Fruit fly (Drosophila melanogaster) whole organism, embryonic: Measurements from ENCODE around the gene Mekk1.

Experiments
- Atf3 ChIP-seq: fragments of 200-800 bp; sonication (Bioruptor generic); optimal IDR thresholded peaks from 3 replicates; lab custom pipeline; 2016; ENCODE audit warnings: missing biosample characterization, missing genetic modification characterization
- Bdp1 ChIP-seq: fragments of 200-800 bp; sonication (Bioruptor generic); optimal IDR thresholded peaks from 3 replicates; lab custom pipeline; 2016; ENCODE audit warnings: missing biosample characterization, missing genetic modification characterization
- Bteb2 ChIP-seq: fragments of 200-800 bp; sonication (Bioruptor generic); optimal IDR thresholded peaks from 2 replicates; lab custom pipeline; 2016; ENCODE audit warnings: missing biosample characterization, missing genetic modification characterization
- CG10147 ChIP-seq: fragments of 200-800 bp; sonication (Bioruptor generic); optimal IDR thresholded peaks from 2 replicates; lab custom pipeline; 2019; ENCODE audit warnings: missing biosample characterization, mild to moderate bottlenecking, missing genetic modification characterization, moderate library complexity
- CG10321 ChIP-seq: fragments of 200-800 bp; sonication (Bioruptor generic); IDR thresholded peaks from 2 replicates; pipeline ENCODE4 v1.3.6; 2022; ENCODE audit warnings: missing biosample characterization, missing genetic modification characterization
- CG10366 ChIP-seq: fragments of 200-800 bp; sonication (Bioruptor generic); IDR thresholded peaks from 2 replicates; pipeline ENCODE4 v1.3.6; 2022; ENCODE audit warnings: missing biosample characterization, missing genetic modification characterization
- CG10462 ChIP-seq: fragments of 200-800 bp; sonication (Bioruptor generic); optimal IDR thresholded peaks from 2 replicates; lab custom pipeline; 2016; ENCODE audit warnings: missing biosample characterization, missing genetic modification characterization
- CG14965 ChIP-seq: fragments of 200-800 bp; sonication (Bioruptor generic); optimal IDR thresholded peaks from 2 replicates; lab custom pipeline; 2016; ENCODE audit warnings: missing biosample characterization, missing genetic modification characterization, borderline replicate concordance
- CG17361 ChIP-seq: fragments of 200-800 bp; sonication (Bioruptor generic); IDR thresholded peaks from 3 replicates; pipeline ENCODE4 v1.3.6; 2022; ENCODE audit warnings: missing biosample characterization, missing genetic modification characterization
- CG17385 ChIP-seq: fragments of 200-800 bp; sonication (Bioruptor generic); optimal IDR thresholded peaks from 3 replicates; lab custom pipeline; 2018; ENCODE audit warnings: missing biosample characterization, mild to moderate bottlenecking, missing genetic modification characterization
- CG18599 ChIP-seq: fragments of 200-800 bp; sonication (Bioruptor generic); optimal IDR thresholded peaks from 3 replicates; lab custom pipeline; 2017; ENCODE audit warnings: missing biosample characterization, missing genetic modification characterization, mild to moderate bottlenecking, moderate library complexity, missing genetic modification reagents
- CG30403 ChIP-seq: fragments of 200-800 bp; sonication (Bioruptor generic); optimal IDR thresholded peaks from 3 replicates; lab custom pipeline; 2016; ENCODE audit warnings: missing biosample characterization, missing genetic modification characterization
- CG31224 ChIP-seq: fragments of 200-800 bp; sonication (Bioruptor generic); IDR thresholded peaks from 2 replicates; pipeline ENCODE4 v1.3.6; 2022; ENCODE audit warnings: missing biosample characterization, missing genetic modification characterization
- CG31441 ChIP-seq: fragments of 200-800 bp; sonication (Bioruptor generic); IDR thresholded peaks from 2 replicates; pipeline ENCODE4 v1.3.6; 2022; ENCODE audit warnings: missing biosample characterization, missing genetic modification characterization
- CG4360 ChIP-seq: fragments of 200-800 bp; sonication (Bioruptor generic); IDR thresholded peaks from 2 replicates; pipeline ENCODE4 v1.3.6; 2022; ENCODE audit warnings: missing biosample characterization, missing genetic modification characterization
- CG4617 ChIP-seq: fragments of 200-800 bp; sonication (Bioruptor generic); optimal IDR thresholded peaks from 3 replicates; lab custom pipeline; 2016; ENCODE audit warnings: missing biosample characterization, missing genetic modification characterization, borderline replicate concordance
- CG4820 ChIP-seq: fragments of 200-800 bp; sonication (Bioruptor generic); optimal IDR thresholded peaks from 3 replicates; lab custom pipeline; 2016; ENCODE audit warnings: missing biosample characterization, missing genetic modification characterization
- CG6683 ChIP-seq: fragments of 200-800 bp; sonication (Bioruptor generic); optimal IDR thresholded peaks from 2 replicates; lab custom pipeline; 2017; ENCODE audit warnings: missing biosample characterization, mild to moderate bottlenecking, missing genetic modification characterization, missing genetic modification reagents
- CG6689 ChIP-seq: fragments of 200-800 bp; sonication (Bioruptor generic); IDR thresholded peaks from 2 replicates; pipeline ENCODE4 v1.3.6; 2022; ENCODE audit warnings: missing biosample characterization, missing genetic modification characterization
- CG8388 ChIP-seq: fragments of 200-800 bp; sonication (Bioruptor generic); optimal IDR thresholded peaks from 2 replicates; lab custom pipeline; 2019; ENCODE audit warnings: missing biosample characterization, mild to moderate bottlenecking, missing genetic modification characterization, moderate library complexity
- CG9215 ChIP-seq: fragments of 200-800 bp; sonication (Bioruptor generic); IDR thresholded peaks from 2 replicates; pipeline ENCODE4 v1.3.6; 2022; ENCODE audit warnings: missing biosample characterization, missing genetic modification characterization
- CHES-1-like ChIP-seq: fragments of 200-800 bp; sonication (Bioruptor generic); optimal IDR thresholded peaks from 2 replicates; lab custom pipeline; 2016; ENCODE audit warnings: missing biosample characterization, missing genetic modification characterization
- Chrac-16 ChIP-seq: fragments of 200-800 bp; sonication (Bioruptor generic); optimal IDR thresholded peaks from 3 replicates; lab custom pipeline; 2016; ENCODE audit warnings: missing biosample characterization, missing genetic modification characterization
- Dbx ChIP-seq: fragments of 200-800 bp; sonication (Bioruptor generic); IDR thresholded peaks from 3 replicates; pipeline ENCODE4 v1.3.6; 2022; ENCODE audit warnings: missing biosample characterization, missing genetic modification characterization
- Dll ChIP-seq: fragments of 200-800 bp; sonication (Bioruptor generic); IDR thresholded peaks from 4 replicates; pipeline ENCODE4 v1.3.6; 2022; ENCODE audit warnings: missing biosample characterization, missing genetic modification characterization; ENCODE audit not compliant: partially characterized antibody
- E2f1 ChIP-seq: fragments of 200-800 bp; sonication (Bioruptor generic); IDR thresholded peaks from 2 replicates; pipeline ENCODE4 v1.3.6; 2022; ENCODE audit warnings: missing biosample characterization, missing genetic modification characterization
- E2f2 ChIP-seq: fragments of 200-800 bp; sonication (Bioruptor generic); IDR thresholded peaks from 2 replicates; pipeline ENCODE4 v1.3.6; 2022; ENCODE audit warnings: missing biosample characterization, missing genetic modification characterization
- Gug ChIP-seq: fragments of 200-800 bp; sonication (Bioruptor generic); IDR thresholded peaks from 4 replicates; pipeline ENCODE4 v1.3.6; 2022; ENCODE audit warnings: missing biosample characterization, missing genetic modification characterization
- H2.0 ChIP-seq: fragments of 200-800 bp; sonication (Bioruptor generic); IDR thresholded peaks from 2 replicates; pipeline ENCODE4 v1.3.6; 2022; ENCODE audit warnings: missing biosample characterization, missing genetic modification characterization
- Hey ChIP-seq: fragments of 200-800 bp; sonication (Bioruptor generic); optimal IDR thresholded peaks from 3 replicates; lab custom pipeline; 2018; ENCODE audit warnings: missing biosample characterization, mild to moderate bottlenecking, missing genetic modification characterization
- Lpt ChIP-seq: fragments of >200 bp; optimal IDR thresholded peaks from 2 replicates; lab custom pipeline; 2018; ENCODE audit warnings: missing biosample characterization, missing genetic modification characterization
- Nf-YA ChIP-seq: fragments of 200-800 bp; sonication (Bioruptor generic); IDR thresholded peaks from 2 replicates; pipeline ENCODE4 v1.3.6; 2022; ENCODE audit warnings: missing biosample characterization, missing genetic modification characterization
- ase ChIP-seq: fragments of 200-800 bp; sonication (Bioruptor generic); IDR thresholded peaks from 3 replicates; pipeline ENCODE4 v1.3.6; 2022; ENCODE audit warnings: missing biosample characterization, missing genetic modification characterization
- dimm ChIP-seq: fragments of 200-800 bp; sonication (Bioruptor generic); IDR thresholded peaks from 2 replicates; pipeline ENCODE4 v1.3.6; 2022; ENCODE audit warnings: missing biosample characterization, missing genetic modification characterization
- emc ChIP-seq: fragments of 200-800 bp; sonication (Bioruptor generic); optimal IDR thresholded peaks from 2 replicates; lab custom pipeline; 2016; ENCODE audit warnings: missing biosample characterization, missing genetic modification characterization
- fd64A ChIP-seq: fragments of 200-800 bp; sonication (Bioruptor generic); optimal IDR thresholded peaks from 3 replicates; lab custom pipeline; 2018; ENCODE audit warnings: missing biosample characterization, mild to moderate bottlenecking, missing genetic modification characterization
- gcm ChIP-seq: fragments of 200-800 bp; sonication (Bioruptor generic); optimal IDR thresholded peaks from 2 replicates; lab custom pipeline; 2019; ENCODE audit warnings: missing biosample characterization, mild to moderate bottlenecking, missing genetic modification characterization, moderate library complexity
- ham ChIP-seq: fragments of 200-800 bp; sonication (Bioruptor generic); IDR thresholded peaks from 2 replicates; pipeline ENCODE4 v1.3.6; 2022; ENCODE audit warnings: missing biosample characterization, missing genetic modification characterization
- hb ChIP-seq: fragments of 200-800 bp; sonication (Bioruptor generic); IDR thresholded peaks from 3 replicates; pipeline ENCODE4 v1.3.6; 2022; ENCODE audit warnings: missing biosample characterization, missing genetic modification characterization; ENCODE audit not compliant: partially characterized antibody
- inv ChIP-seq: fragments of 200-800 bp; sonication (Bioruptor generic); IDR thresholded peaks from 2 replicates; pipeline ENCODE4 v1.3.6; 2022; ENCODE audit warnings: missing biosample characterization, missing genetic modification characterization; ENCODE audit not compliant: partially characterized antibody
- kni ChIP-seq: fragments of 200-800 bp; sonication (Bioruptor generic); optimal IDR thresholded peaks from 3 replicates; lab custom pipeline; 2017; ENCODE audit warnings: mild to moderate bottlenecking, missing biosample characterization, missing genetic modification reagents, missing genetic modification characterization
- phol ChIP-seq: fragments of 200-800 bp; sonication (Bioruptor generic); optimal IDR thresholded peaks from 3 replicates; lab custom pipeline; 2018; ENCODE audit warnings: missing biosample characterization, mild to moderate bottlenecking, missing genetic modification characterization, moderate library complexity
- salm ChIP-seq: fragments of 200-800 bp; sonication (Bioruptor generic); optimal IDR thresholded peaks from 2 replicates; lab custom pipeline; 2018; ENCODE audit warnings: missing biosample characterization, mild to moderate bottlenecking, missing genetic modification characterization
- sd ChIP-seq: fragments of 200-800 bp; sonication (Bioruptor generic); optimal IDR thresholded peaks from 3 replicates; lab custom pipeline; 2018; ENCODE audit warnings: missing biosample characterization, mild to moderate bottlenecking, missing genetic modification characterization, moderate library complexity
- sima ChIP-seq: fragments of 200-800 bp; sonication (Bioruptor generic); optimal IDR thresholded peaks from 2 replicates; lab custom pipeline; 2016; ENCODE audit warnings: missing biosample characterization, missing genetic modification characterization
- so ChIP-seq: fragments of 200-800 bp; sonication (Bioruptor generic); IDR thresholded peaks from 3 replicates; pipeline ENCODE4 v1.3.6; 2022; ENCODE audit warnings: missing biosample characterization, missing genetic modification characterization
- stc ChIP-seq: fragments of 200-800 bp; sonication (Bioruptor generic); IDR thresholded peaks from 2 replicates; pipeline ENCODE4 v1.3.6; 2022; ENCODE audit warnings: missing biosample characterization, missing genetic modification characterization
- sug ChIP-seq: fragments of 200-800 bp; optimal IDR thresholded peaks from 2 replicates; lab custom pipeline; 2019; ENCODE audit warnings: missing biosample characterization, mild to moderate bottlenecking, missing genetic modification characterization, moderate library complexity
- trh ChIP-seq: fragments of 200-800 bp; sonication (Bioruptor generic); optimal IDR thresholded peaks from 2 replicates; lab custom pipeline; 2016; ENCODE audit warnings: missing biosample characterization, missing genetic modification characterization
- zf30C ChIP-seq: fragments of 200-800 bp; sonication (Bioruptor generic); optimal IDR thresholded peaks from 3 replicates; lab custom pipeline; 2018; ENCODE audit warnings: missing biosample characterization, mild to moderate bottlenecking, missing genetic modification characterization

The Mekk1 gene

DNA sequence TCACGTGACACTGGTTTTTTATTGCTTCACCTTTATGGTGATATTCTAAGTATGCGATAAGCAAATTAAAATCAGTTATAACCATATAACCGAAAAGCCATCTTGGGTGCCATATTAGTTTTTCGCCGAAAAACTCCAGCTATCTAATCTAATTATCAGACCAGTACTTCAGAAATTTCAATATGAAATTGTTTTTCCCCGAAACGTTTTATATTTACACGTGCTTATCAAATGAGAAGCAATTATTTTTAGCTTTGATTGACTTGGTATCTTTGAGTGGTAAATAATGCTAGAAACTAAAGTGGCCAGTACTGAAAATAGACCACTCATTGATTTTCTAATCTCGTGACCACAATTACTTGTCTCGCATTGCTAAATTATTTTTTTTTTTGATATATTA is 39.8 kb upstream of the Mekk1 start (continued):
- TF ChIP-seq zf30C (GFP tag; lab: Kevin White, UChicago) (no peak), Bteb2 (GFP tag; lab: Kevin White, UChicago) (no peak), CG10462 (no peak), CG14965 (GFP tag; lab: Kevin White, UChicago) (no peak), sd (tag; lab: Kevin White, UChicago) (peak; percentile 16), sug (peak; percentile 2), emc (GFP tag; lab: Kevin White, UChicago) (no peak), CG6689 (GFP tag; lab: Robert Waterston, UW) (no peak), trh (no peak), Lpt (GFP tag; lab: Kevin White, UChicago) (no peak), fd64A (GFP tag; lab: Kevin White, UChicago) (no peak), Dbx (GFP tag; lab: Robert Waterston, UW) (no peak), CG17385 (GFP tag; lab: Kevin White, UChicago) (no peak), dimm (no peak), Nf-YA (GFP tag; lab: Robert Waterston, UW) (no peak), CG4820 (GFP tag; lab: Kevin White, UChicago) (no peak)

DNA sequence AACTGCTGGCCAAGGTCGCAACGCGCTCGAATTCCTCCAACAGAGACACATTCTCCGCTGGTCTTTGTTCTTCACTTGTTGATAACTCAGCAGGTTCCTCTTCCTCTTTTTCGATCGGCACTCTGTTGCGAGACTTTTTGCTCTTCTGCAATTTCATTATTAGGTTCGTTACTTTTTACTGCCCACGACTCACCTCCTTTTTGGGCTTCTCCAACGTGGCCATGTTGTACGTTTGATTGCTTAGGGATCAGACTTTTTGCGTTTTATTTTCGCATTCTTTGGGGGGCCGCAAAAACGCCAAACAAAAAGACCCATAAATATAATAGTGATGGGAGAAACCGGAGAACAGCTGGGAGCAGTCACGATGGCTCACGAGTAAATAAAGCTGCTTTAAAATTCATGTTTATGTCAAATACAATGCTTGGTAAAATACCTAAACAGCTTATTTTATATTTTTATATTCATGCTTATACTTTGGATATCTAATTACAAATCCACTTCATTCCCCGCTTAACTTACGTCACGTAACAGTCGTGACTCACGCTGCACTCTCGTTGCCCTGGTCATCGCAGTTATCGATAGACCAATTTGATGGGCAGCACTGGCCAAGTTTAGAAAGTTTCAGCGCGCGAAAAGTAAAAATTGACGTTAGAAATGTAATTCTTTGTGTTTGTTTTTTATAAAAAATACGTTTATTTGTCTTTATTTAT is 15.3 kb upstream of the Mekk1 start, which contains the start of gene Epg5:
TSS of gene Epg5 (minus strand) at position 326 of the 710 bp plus-strand sequence.
- TF ChIP-seq CG9215 (GFP tag; lab: Robert Waterston, UW) (peak; percentile 77), CG4360 (no peak), CHES-1-like (peak; percentile 74), Hey (tag; lab: Kevin White, UChicago) (no peak), CG30403 (GFP tag; lab: Kevin White, UChicago) (peak; percentile 87), kni (GFP tag; lab: Kevin White, UChicago) (no peak), CG10147 (GFP tag; lab: Kevin White, UChicago) (no peak), E2f1 (GFP tag; lab: Robert Waterston, UW) (peak; percentile 71), emc (GFP tag; lab: Kevin White, UChicago) (peak; percentile 8), phol (tag; lab: Kevin White, UChicago) (peak; percentile 80), CG8388 (GFP tag; lab: Kevin White, UChicago) (no peak), gcm (GFP tag; lab: Kevin White, UChicago) (no peak), salm (tag; lab: Kevin White, UChicago) (no peak), H2.0 (GFP tag; lab: Robert Waterston, UW) (no peak), inv (GFP tag; lab: Robert Waterston, UW) (peak; percentile 98), so (GFP tag; lab: Robert Waterston, UW) (peak; percentile 66; the same call in 2 of the 3 replicates), Gug (peak; percentile 83; the same call in 3 of the 4 replicates), Chrac-16 (GFP tag; lab: Kevin White, UChicago) (peak; percentile 63), E2f2 (GFP tag; lab: Robert Waterston, UW) (peak; percentile 90), Bdp1 (GFP tag; lab: Kevin White, UChicago) (peak; percentile 57), CG4617 (GFP tag; lab: Kevin White, UChicago) (peak; percentile 85), ase (GFP tag; lab: Robert Waterston, UW) (peak; percentile 56; the same call in 2 of the 3 replicates), sima (GFP tag; lab: Kevin White, UChicago) (no peak), CG18599 (peak; percentile 66), CG17361 (no peak; the same call in 2 of the 3 replicates), CG10366 (GFP tag; lab: Robert Waterston, UW) (peak; percentile 64), Dll (GFP tag; lab: Robert Waterston, UW) (peak; percentile 100), ham (GFP tag; lab: Robert Waterston, UW) (peak; percentile 65; the same call in 1 of the 2 replicates), CG6683 (GFP tag; lab: Kevin White, UChicago) (no peak), CG31224 (GFP tag; lab: Robert Waterston, UW) (peak; percentile 68), CG31441 (GFP tag; lab: Robert Waterston, UW) (no peak), hb (GFP tag; lab: Robert Waterston, UW) (peak; percentile 98), Atf3 (GFP tag; lab: Kevin White, UChicago) (peak; percentile 63), CG10321 (no peak), stc (GFP tag; lab: Robert Waterston, UW) (no peak)
